Fruit fly (Drosophila melanogaster) S2 (cell line): Measurements from ENCODE around the gene CG4570.

Experiments
- CG8478 ChIP-seq: fragments of >200 bp; optimal IDR thresholded peaks from 2 replicates; lab custom pipeline; 2018
- CTCF ChIP-seq, 2 experiments: fragments of >200 bp; optimal IDR thresholded peaks; 2 replicates each; lab custom pipeline; 2018

- TF ChIP-seq CG8478 (no peak), CTCF (optimal IDR thresholded peaks at IDR 0.05; lab: Kevin White, UChicago) (no peak)
Observed at dm6 chr3R:10885422-10886081, 28.9 kb downstream of the CG4570 start, which contains the start of gene Leash.
